Worm (Caenorhabditis elegans) whole organism, L4 larva: ENCODE measurements around the gene msp-50.

Source experiments
- R02D3.7 ChIP-seq: fragments of 150-350 bp; sonication (generic microtip); optimal IDR thresholded peaks from 3 replicates; lab custom pipeline; 2014; ENCODE audit warnings: missing biosample characterization, missing genetic modification characterization
- aha-1 ChIP-seq: fragments of 150-350 bp; peaks from one replicate; lab custom pipeline; 2014; ENCODE audit warnings: missing biosample characterization, missing genetic modification characterization
- nhr-76 ChIP-seq: fragments of 150-350 bp; optimal IDR thresholded peaks from 2 replicates; lab custom pipeline; 2014; ENCODE audit warnings: missing biosample characterization, missing genetic modification characterization
- nhr-77 ChIP-seq: fragments of 150-350 bp; optimal IDR thresholded peaks from 2 replicates; lab custom pipeline; 2014; ENCODE audit warnings: missing biosample characterization, missing genetic modification characterization
- ztf-11 ChIP-seq: fragments of 150-350 bp; optimal IDR thresholded peaks from 2 replicates; lab custom pipeline; 2014; ENCODE audit warnings: missing biosample characterization, missing genetic modification characterization

- TF ChIP-seq R02D3.7 = no peak
- no peak for TF ChIP-seq nhr-77 (tag; lab: Kevin White, UChicago)
- TF ChIP-seq nhr-76 (tag; lab: Kevin White, UChicago) = no peak
- no peak for TF ChIP-seq ztf-11 (tag; lab: Kevin White, UChicago)
- no peak for TF ChIP-seq aha-1 (tag; lab: Kevin White, UChicago)
These were observed 25.2 kb upstream of the msp-50 start, which contains the start of gene C27D6.3 for ce11 chrII:5174370-5174769.
